Worm (Caenorhabditis elegans): ENCODE results near the gene C32C4.3.

Gene C32C4.3

ce11 chrV:10667284-10667683 lies 20.3 kb upstream of the C32C4.3 start, which contains the start of gene twk-12:
TSS of gene twk-12 (plus strand) at chrV:10667584.
- TF ChIP-seq unc-62 (GFP tag; optimal IDR thresholded peaks at IDR 0.05) = no peak

ce11 chrV:10664271-10664670 lies 17.3 kb upstream of the C32C4.3 start:
- no peak for TF ChIP-seq unc-62 (GFP tag; optimal IDR thresholded peaks at IDR 0.05)

ce11 chrV:10662000-10662399 lies 15.1 kb upstream of the C32C4.3 start:
- no peak for TF ChIP-seq unc-62 (GFP tag; optimal IDR thresholded peaks at IDR 0.05)

- no peak for TF ChIP-seq unc-62 (GFP tag; optimal IDR thresholded peaks at IDR 0.05)
Observed at ce11 chrV:10661417-10661945, 14.5 kb upstream of the C32C4.3 start, which contains the start of gene sqv-4. TSS of gene sqv-4 (minus strand) at chrV:10661467.

- TF ChIP-seq unc-62 (GFP tag; optimal IDR thresholded peaks at IDR 0.05) = no peak
Observed at ce11 chrV:10659343-10659742, 12.4 kb upstream of the C32C4.3 start.

- no peak for TF ChIP-seq unc-62 (GFP tag; optimal IDR thresholded peaks at IDR 0.05)
Observed at ce11 chrV:10657959-10658358, 11.0 kb upstream of the C32C4.3 start, which contains the start of gene tut-2. TSS of gene tut-2 (plus strand) at chrV:10658235.

ce11 chrV:10656958-10657357 lies 10.0 kb upstream of the C32C4.3 start, which contains the start of gene ugt-34:
TSS of gene ugt-34 (minus strand) at chrV:10656978.
- TF ChIP-seq unc-62 (GFP tag; optimal IDR thresholded peaks at IDR 0.05) = no peak

ce11 chrV:10654165-10654564 lies 7.2 kb upstream of the C32C4.3 start, which contains the start of gene ugt-35:
TSS of gene ugt-35 (minus strand) at chrV:10654265.
- no peak for TF ChIP-seq unc-62 (GFP tag; optimal IDR thresholded peaks at IDR 0.05)

ce11 chrV:10648146-10648545 lies 1.2 kb upstream of the C32C4.3 start, which contains the start of gene aqp-6:
TSS of gene aqp-6 (plus strand) at chrV:10648446.
- TF ChIP-seq unc-62 (GFP tag; optimal IDR thresholded peaks at IDR 0.05) = no peak

ce11 chrV:10640977-10641376 lies 6.0 kb downstream of the C32C4.3 start:
- no peak for TF ChIP-seq unc-62 (GFP tag; optimal IDR thresholded peaks at IDR 0.05)

ce11 chrV:10635722-10636121 lies 11.2 kb downstream of the C32C4.3 start, which contains the start of gene kvs-2:
TSS of gene kvs-2 (plus strand) at chrV:10636022.
- TF ChIP-seq unc-62 (GFP tag; optimal IDR thresholded peaks at IDR 0.05) = no peak

ce11 chrV:10632758-10633157 lies 14.2 kb downstream of the C32C4.3 start, which contains the start of gene mab-23:
TSS of gene mab-23 (plus strand) at chrV:10633058.
- no peak for TF ChIP-seq unc-62 (GFP tag; optimal IDR thresholded peaks at IDR 0.05)

ce11 chrV:10630497-10630896 lies 16.4 kb downstream of the C32C4.3 start:
- no peak for TF ChIP-seq unc-62 (GFP tag; optimal IDR thresholded peaks at IDR 0.05)

- TF ChIP-seq unc-62 (GFP tag; optimal IDR thresholded peaks at IDR 0.05) = no peak
Observed at ce11 chrV:10615496-10615895, 31.4 kb downstream of the C32C4.3 start, which contains the start of gene H09F14.1. TSS of gene H09F14.1 (minus strand) at chrV:10615596.

- no peak for TF ChIP-seq unc-62 (GFP tag; optimal IDR thresholded peaks at IDR 0.05)
Observed at ce11 chrV:10602051-10602937, 44.6 kb downstream of the C32C4.3 start, which contains the start of gene H27A22.1. TSS of gene H27A22.1 (plus strand) at chrV:10602555.

ce11 chrV:10598670-10599154 lies 48.2 kb downstream of the C32C4.3 start, which contains the start of gene scpl-4:
TSS of gene scpl-4 (plus strand) at chrV:10599104.
- TF ChIP-seq unc-62 (GFP tag; optimal IDR thresholded peaks at IDR 0.05) = no peak
